Fruit fly (Drosophila melanogaster) whole organism, wandering third instar larva: ENCODE measurements around the gene CG17376.

Experiments
- Abd-B ChIP-seq: fragments of >200 bp; optimal IDR thresholded peaks from 2 replicates; lab custom pipeline; 2017; ENCODE audit warnings: missing biosample characterization, missing genetic modification characterization
- CG32264 ChIP-seq: fragments of 200-800 bp; sonication (Bioruptor generic); optimal IDR thresholded peaks from 2 replicates; lab custom pipeline; 2016; ENCODE audit warnings: missing biosample characterization, missing genetic modification characterization
- CG9705 ChIP-seq: fragments of 200-800 bp; sonication (Bioruptor generic); optimal IDR thresholded peaks from 2 replicates; lab custom pipeline; 2018; ENCODE audit warnings: missing biosample characterization, mild to moderate bottlenecking, missing genetic modification characterization
- CrebA ChIP-seq: fragments of 200-800 bp; sonication (Bioruptor generic); optimal IDR thresholded peaks from 2 replicates; lab custom pipeline; 2016; ENCODE audit warnings: missing biosample characterization, mild to moderate bottlenecking, missing genetic modification characterization, borderline replicate concordance
- Dfd ChIP-seq: fragments of >200 bp; optimal IDR thresholded peaks from 2 replicates; lab custom pipeline; 2017; ENCODE audit warnings: missing biosample characterization, missing genetic modification characterization
- Dif ChIP-seq: fragments of 200-275, 200-300 bp; sonication (Bioruptor generic); optimal IDR thresholded peaks from 2 replicates; lab custom pipeline; 2018; ENCODE audit warnings: missing biosample characterization, missing genetic modification characterization; ENCODE audit not compliant: partially characterized antibody
- GATAd ChIP-seq: sonication (Bioruptor generic); optimal IDR thresholded peaks from 2 replicates; lab custom pipeline; 2016; ENCODE audit warnings: missing biosample characterization, missing genetic modification characterization
- Hr78 ChIP-seq: fragments of >200 bp; optimal IDR thresholded peaks from 2 replicates; lab custom pipeline; 2017; ENCODE audit warnings: missing biosample characterization, missing genetic modification characterization
- Hr83 ChIP-seq: fragments of 200-300 bp; sonication (Bioruptor generic); optimal IDR thresholded peaks from 2 replicates; lab custom pipeline; 2016; ENCODE audit warnings: missing biosample characterization, mild to moderate bottlenecking, missing genetic modification characterization, moderate library complexity; ENCODE audit not compliant: poor library complexity, severe bottlenecking
- Jra ChIP-seq: sonication (Bioruptor generic); optimal IDR thresholded peaks from 2 replicates; lab custom pipeline; 2016; ENCODE audit warnings: missing biosample characterization, missing genetic modification characterization
- Mio ChIP-seq: sonication (Bioruptor generic); optimal IDR thresholded peaks from 2 replicates; lab custom pipeline; 2016; ENCODE audit warnings: missing biosample characterization, missing genetic modification characterization
- Myc ChIP-seq: fragments of >200 bp; optimal IDR thresholded peaks from 2 replicates; lab custom pipeline; 2017
- N ChIP-seq: fragments of >200 bp; optimal IDR thresholded peaks from 2 replicates; lab custom pipeline; 2018; ENCODE audit warnings: missing biosample characterization, missing external identifiers, missing genetic modification characterization
- OdsH ChIP-seq: fragments of 200-800 bp; sonication (Bioruptor generic); optimal IDR thresholded peaks from 2 replicates; lab custom pipeline; 2016; ENCODE audit warnings: missing biosample characterization, mild to moderate bottlenecking, missing genetic modification characterization
- Rel ChIP-seq, 2 experiments: fragments of 200-800 bp; sonication (Bioruptor generic) in 1 of 2; optimal IDR thresholded peaks; 2 replicates in 1 of 2; 3 replicates in 1 of 2; lab custom pipeline; 2016 to 2019; ENCODE audit warnings: mild to moderate bottlenecking in 2 of 2, missing biosample characterization in 2 of 2, missing genetic modification characterization in 2 of 2, moderate library complexity in 1 of 2
- Sp1 ChIP-seq: fragments of 200-800 bp; sonication (Bioruptor generic); optimal IDR thresholded peaks from 3 replicates; lab custom pipeline; 2019; ENCODE audit warnings: missing biosample characterization, mild to moderate bottlenecking, missing genetic modification characterization, moderate library complexity
- Vsx2 ChIP-seq: fragments of 200-300, 225-300 bp; sonication (Bioruptor generic); optimal IDR thresholded peaks from 2 replicates; lab custom pipeline; 2018; ENCODE audit warnings: missing biosample characterization, missing genetic modification characterization; ENCODE audit not compliant: partially characterized antibody
- br ChIP-seq: fragments of 200-800 bp; sonication (Bioruptor generic); optimal IDR thresholded peaks from 2 replicates; lab custom pipeline; 2016; ENCODE audit warnings: missing biosample characterization, missing genetic modification characterization
- brk ChIP-seq: fragments of 200-800 bp; sonication (Bioruptor generic); optimal IDR thresholded peaks from 2 replicates; lab custom pipeline; 2016; ENCODE audit warnings: missing biosample characterization, mild to moderate bottlenecking, missing genetic modification characterization
- dmrt93B ChIP-seq: fragments of 200-800 bp; sonication (Bioruptor generic); optimal IDR thresholded peaks from 2 replicates; lab custom pipeline; 2018; ENCODE audit warnings: missing biosample characterization, mild to moderate bottlenecking, missing genetic modification characterization
- dsf ChIP-seq: sonication (Bioruptor generic); optimal IDR thresholded peaks from 2 replicates; lab custom pipeline; 2016; ENCODE audit warnings: missing biosample characterization, missing genetic modification characterization, borderline replicate concordance
- ey ChIP-seq: fragments of 200-800 bp; sonication (Bioruptor generic); optimal IDR thresholded peaks from 2 replicates; lab custom pipeline; 2016; ENCODE audit warnings: missing biosample characterization, missing genetic modification characterization
- foxo ChIP-seq, 2 experiments: fragments of 200-800 bp; sonication (Bioruptor generic); optimal IDR thresholded peaks; 2 replicates in 1 of 2; 3 replicates in 1 of 2; lab custom pipeline; 2016 to 2017; ENCODE audit warnings: missing biosample characterization in 2 of 2, missing genetic modification characterization in 2 of 2
- fru ChIP-seq: fragments of 200-800 bp; sonication (Bioruptor generic); optimal IDR thresholded peaks from 3 replicates; lab custom pipeline; 2016; ENCODE audit warnings: missing biosample characterization, mild to moderate bottlenecking, missing genetic modification characterization
- h ChIP-seq: fragments of 200-800 bp; sonication (Bioruptor generic); optimal IDR thresholded peaks from 3 replicates; lab custom pipeline; 2016; ENCODE audit warnings: missing biosample characterization, mild to moderate bottlenecking, missing genetic modification characterization
- jim ChIP-seq: fragments of 175-275, 200-325 bp; sonication (Bioruptor generic); optimal IDR thresholded peaks from 2 replicates; lab custom pipeline; 2016; ENCODE audit warnings: missing biosample characterization, mild to moderate bottlenecking, missing genetic modification characterization
- pan ChIP-seq: fragments of >200 bp; optimal IDR thresholded peaks from 2 replicates; lab custom pipeline; 2017
- rgr ChIP-seq: fragments of 200-800 bp; sonication (Bioruptor generic); optimal IDR thresholded peaks from 3 replicates; lab custom pipeline; 2016; ENCODE audit warnings: missing biosample characterization, mild to moderate bottlenecking, missing genetic modification characterization
- sage ChIP-seq: fragments of 200-800 bp; sonication (Bioruptor generic); optimal IDR thresholded peaks from 2 replicates; lab custom pipeline; 2016; ENCODE audit warnings: missing biosample characterization, mild to moderate bottlenecking, missing genetic modification characterization
- tai ChIP-seq: sonication (Bioruptor generic); optimal IDR thresholded peaks from 2 replicates; lab custom pipeline; 2016; ENCODE audit warnings: missing biosample characterization, missing genetic modification characterization
- usp ChIP-seq: fragments of >200 bp; optimal IDR thresholded peaks from 2 replicates; lab custom pipeline; 2017; ENCODE audit warnings: missing biosample characterization, missing genetic modification characterization
- woc ChIP-seq: sonication (Bioruptor generic); optimal IDR thresholded peaks from 2 replicates; lab custom pipeline; 2016; ENCODE audit warnings: missing biosample characterization, mild to moderate bottlenecking, missing genetic modification characterization

Gene CG17376

DNA sequence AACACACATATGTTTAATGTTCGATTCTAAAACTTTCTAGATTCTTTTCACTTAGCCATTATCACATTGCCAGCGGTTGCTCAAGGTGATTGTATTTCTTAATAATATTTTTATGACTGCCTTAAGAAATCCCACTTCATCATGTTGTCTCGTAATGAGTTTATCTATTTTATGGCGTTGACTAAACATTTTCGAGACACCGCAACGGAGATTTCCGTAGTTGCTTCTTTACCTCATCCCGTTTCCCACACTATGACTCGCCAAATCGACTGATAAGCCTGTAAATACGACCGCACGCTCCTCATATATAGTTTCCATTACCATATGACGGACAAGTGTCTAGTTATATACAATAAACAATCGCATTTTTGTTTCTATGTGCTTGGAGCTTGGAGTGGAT lies 15.1 kb downstream of the CG17376 start:
- no peak for TF ChIP-seq ey (GFP tag; lab: Kevin White, UChicago)
- TF ChIP-seq tai (GFP tag; lab: Kevin White, UChicago), result no peak

DNA sequence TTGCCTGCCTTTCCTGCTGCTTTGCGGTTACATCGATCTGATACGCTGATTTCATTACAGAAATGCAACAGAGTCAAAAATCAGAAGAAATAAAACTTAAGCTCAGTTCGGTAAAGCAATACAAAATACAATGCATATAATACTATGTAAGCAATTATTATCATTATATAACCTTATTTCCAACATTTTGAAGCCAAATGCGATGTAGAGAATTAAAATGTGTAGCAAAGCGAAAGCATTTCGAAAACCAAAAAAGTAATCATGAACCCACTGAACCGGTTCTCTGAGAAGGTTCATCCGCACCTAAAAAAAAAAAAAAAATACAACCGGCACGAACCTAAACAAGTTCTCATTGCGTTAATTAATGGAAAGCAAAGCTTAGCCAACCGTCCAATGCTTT lies 16.5 kb downstream of the CG17376 start:
- no peak for TF ChIP-seq usp
- no peak for TF ChIP-seq N
- TF ChIP-seq br (GFP tag; lab: Kevin White, UChicago), result no peak
- no peak for TF ChIP-seq Abd-B (GFP tag; lab: Kevin White, UChicago)
- no peak for TF ChIP-seq h (GFP tag; lab: Kevin White, UChicago)
- no peak for TF ChIP-seq sage
- no peak for TF ChIP-seq Sp1 (GFP tag; lab: Kevin White, UChicago)
- no peak for TF ChIP-seq dsf (GFP tag; lab: Kevin White, UChicago)
- TF ChIP-seq Rel (GFP tag; optimal IDR thresholded peaks at IDR 0.05; lab: Kevin White, UChicago), result no peak
- no peak for TF ChIP-seq Rel (tag; optimal IDR thresholded peaks at IDR 0.05; lab: Kevin White, UChicago)
- TF ChIP-seq CG9705 (GFP tag; lab: Kevin White, UChicago), result no peak
- no peak for TF ChIP-seq Hr83 (GFP tag; lab: Kevin White, UChicago)
- TF ChIP-seq Myc (lab: Kevin White, UChicago), result no peak
- TF ChIP-seq Dif, result no peak
- TF ChIP-seq pan (lab: Kevin White, UChicago), result no peak
- TF ChIP-seq rgr, result no peak
- no peak for TF ChIP-seq ey (GFP tag; lab: Kevin White, UChicago)
- no peak for TF ChIP-seq tai (GFP tag; lab: Kevin White, UChicago)
- no peak for TF ChIP-seq Jra (GFP tag; lab: Kevin White, UChicago)
- no peak for TF ChIP-seq Mio
- TF ChIP-seq, all 38 proteins: peak for 0

DNA sequence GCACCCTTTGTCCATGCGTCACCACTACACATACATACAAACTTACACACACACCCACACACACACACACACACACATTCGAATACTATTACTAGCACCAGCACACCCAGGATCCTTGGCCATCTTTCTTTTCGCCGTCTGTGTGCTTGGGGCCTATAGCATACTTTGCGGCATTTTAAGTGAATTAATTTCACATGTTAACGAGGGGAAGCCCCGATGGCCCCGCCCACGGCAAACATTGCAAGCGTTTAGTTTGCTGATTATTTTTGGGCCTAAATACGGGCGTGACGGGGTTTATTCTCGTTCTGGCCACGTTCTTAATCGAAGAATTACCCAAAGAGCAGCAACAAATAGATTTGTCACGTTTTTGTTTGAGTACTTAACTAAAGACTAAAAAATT lies 17.3 kb downstream of the CG17376 start:
- TF ChIP-seq Rel (GFP tag; optimal IDR thresholded peaks at IDR 0.05; lab: Kevin White, UChicago), result no peak
- TF ChIP-seq Rel (tag; optimal IDR thresholded peaks at IDR 0.05; lab: Kevin White, UChicago), result peak; percentile 97
- peak; percentile 0 for TF ChIP-seq Myc (lab: Kevin White, UChicago)
- TF ChIP-seq GATAd (GFP tag; lab: Kevin White, UChicago), result no peak

DNA sequence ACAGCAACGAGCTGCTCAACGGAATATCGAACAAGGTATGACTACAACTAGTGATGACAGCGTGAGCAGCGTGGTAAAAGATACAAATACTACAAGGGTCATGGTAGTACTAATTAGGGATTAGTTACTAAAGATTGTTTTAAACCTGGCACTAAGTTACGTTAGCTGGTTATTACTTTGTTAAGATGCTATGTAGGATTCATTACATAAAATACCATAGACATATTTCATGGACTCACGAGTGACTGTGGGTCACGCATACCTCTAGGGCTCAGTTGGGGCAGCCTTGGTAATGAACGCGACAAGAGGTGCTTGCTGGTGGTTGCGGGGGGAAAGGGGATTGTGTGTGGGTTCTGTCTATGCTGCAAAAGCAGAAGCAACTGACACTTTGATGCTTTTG lies 25.8 kb downstream of the CG17376 start:
- no peak for TF ChIP-seq N
- no peak for TF ChIP-seq woc
- no peak for TF ChIP-seq Hr78 (GFP tag; lab: Kevin White, UChicago)
- no peak for TF ChIP-seq Dfd (GFP tag; lab: Kevin White, UChicago)
- TF ChIP-seq foxo (GFP tag; optimal IDR thresholded peaks at IDR 0.05; lab: Kevin White, UChicago), result no peak
- no peak for TF ChIP-seq fru (GFP tag; lab: Kevin White, UChicago)
- TF ChIP-seq OdsH (GFP tag; lab: Kevin White, UChicago), result no peak
- no peak for TF ChIP-seq h (GFP tag; lab: Kevin White, UChicago)
- no peak for TF ChIP-seq dmrt93B (GFP tag; lab: Kevin White, UChicago)
- no peak for TF ChIP-seq dsf (GFP tag; lab: Kevin White, UChicago)
- TF ChIP-seq CG9705 (GFP tag; lab: Kevin White, UChicago), result no peak
- TF ChIP-seq brk (GFP tag; lab: Kevin White, UChicago), result no peak
- no peak for TF ChIP-seq Vsx2 (GFP tag; lab: Kevin White, UChicago)
- TF ChIP-seq tai (GFP tag; lab: Kevin White, UChicago), result no peak
- TF ChIP-seq rgr, result no peak
- TF ChIP-seq jim, result no peak
- TF ChIP-seq Mio, result no peak
- TF ChIP-seq CG32264 (GFP tag; lab: Kevin White, UChicago), result no peak

DNA sequence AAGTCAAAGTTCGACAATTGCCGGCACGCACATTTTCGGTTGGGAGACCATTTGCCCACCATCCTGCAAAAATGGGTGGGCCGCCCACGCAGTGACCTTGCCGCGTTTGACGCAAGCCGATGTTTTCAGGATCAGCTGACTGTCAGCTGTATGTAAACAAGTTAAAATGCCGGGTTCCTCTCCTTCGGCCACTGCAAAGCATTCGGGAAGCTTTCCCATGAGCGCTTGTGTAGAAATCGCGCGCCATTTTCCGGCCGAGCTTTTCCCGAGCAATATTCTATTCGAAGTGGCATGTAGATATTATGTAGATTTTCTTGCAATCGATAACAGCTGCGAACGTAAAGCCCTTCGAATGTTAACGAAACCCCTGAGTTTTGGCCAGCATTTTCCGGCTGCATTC lies 27.0 kb downstream of the CG17376 start, which contains the start of gene CG17378:
CG17378 (plus strand) TSS at position 397 of the 400 bp plus-strand sequence.
- peak; percentile 39 for TF ChIP-seq fru (GFP tag; lab: Kevin White, UChicago)
- TF ChIP-seq foxo (GFP tag; optimal IDR thresholded peaks at IDR 0.05; lab: Kevin White, UChicago), result no peak

DNA sequence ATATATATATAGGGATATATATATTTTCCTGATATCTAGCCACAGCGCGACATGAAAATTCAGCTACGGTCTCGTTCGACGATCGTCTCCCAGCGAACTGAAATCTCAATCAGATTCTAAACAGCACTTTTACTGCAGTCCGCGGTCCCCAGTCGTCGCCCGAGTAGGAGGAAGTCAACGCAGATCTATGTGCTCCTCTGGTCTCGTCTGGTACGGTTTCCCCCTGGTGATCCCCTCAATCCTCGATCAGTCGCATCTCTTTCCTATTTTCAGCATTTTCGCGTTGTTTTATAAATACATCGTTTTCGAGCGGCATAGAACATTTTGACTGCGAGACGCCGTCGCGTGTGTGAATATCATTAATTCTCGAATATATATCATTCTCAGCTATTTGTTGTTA lies 28.0 kb downstream of the CG17376 start, which contains the start of gene LUBEL:
LUBEL (minus strand) TSS at position 101 of the 400 bp plus-strand sequence.
- TF ChIP-seq OdsH (GFP tag; lab: Kevin White, UChicago) (no peak), rgr (no peak), Abd-B (GFP tag; lab: Kevin White, UChicago) (no peak), CrebA (GFP tag; lab: Kevin White, UChicago) (no peak), Hr83 (GFP tag; lab: Kevin White, UChicago) (no peak), CG32264 (GFP tag; lab: Kevin White, UChicago) (no peak), dsf (GFP tag; lab: Kevin White, UChicago) (no peak), Myc (lab: Kevin White, UChicago) (no peak), jim (no peak), foxo (GFP tag; optimal IDR thresholded peaks at IDR 0.05; lab: Kevin White, UChicago) (no peak), pan (lab: Kevin White, UChicago) (no peak), Jra (GFP tag; lab: Kevin White, UChicago) (no peak), Dif (no peak)
